Worm (Caenorhabditis elegans): Measurements from ENCODE around the gene oac-53.
A peak's percentile ranks its signal among the peaks of the same experiment; 100 is the strongest.

oac-53 gene

DNA sequence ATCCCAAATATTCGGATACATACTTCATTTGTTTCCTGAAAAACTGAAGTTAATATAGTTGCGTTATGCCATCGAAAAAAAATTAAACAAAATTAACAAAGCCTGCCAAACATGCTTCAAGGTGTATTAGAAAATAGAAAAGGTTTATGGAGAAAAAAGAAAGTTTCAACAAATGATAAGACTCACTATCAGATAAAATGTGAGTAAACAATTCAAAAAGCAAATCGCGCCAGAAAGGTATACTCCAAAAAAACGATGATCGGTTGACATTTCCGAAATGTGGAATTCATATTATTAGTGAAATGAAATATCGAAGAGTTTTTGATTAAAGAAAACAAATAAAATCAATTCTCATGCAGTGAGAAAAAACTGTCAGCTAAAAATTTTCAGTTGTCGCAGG is 6.9 kb downstream of the oac-53 start, which contains the start of gene Y70C5A.3:
Gene Y70C5A.3 (minus strand): TSS at position 50 of the 400 bp plus-strand sequence.
- TF ChIP-seq tbx-9 (tag; optimal IDR thresholded peaks at IDR 0.05; ENCODE audit: borderline replicate concordance) (no peak), him-1 (tag; optimal IDR thresholded peaks at IDR 0.05) (no peak), nhr-80 (tag; optimal IDR thresholded peaks at IDR 0.05) (peak; percentile 22)

DNA sequence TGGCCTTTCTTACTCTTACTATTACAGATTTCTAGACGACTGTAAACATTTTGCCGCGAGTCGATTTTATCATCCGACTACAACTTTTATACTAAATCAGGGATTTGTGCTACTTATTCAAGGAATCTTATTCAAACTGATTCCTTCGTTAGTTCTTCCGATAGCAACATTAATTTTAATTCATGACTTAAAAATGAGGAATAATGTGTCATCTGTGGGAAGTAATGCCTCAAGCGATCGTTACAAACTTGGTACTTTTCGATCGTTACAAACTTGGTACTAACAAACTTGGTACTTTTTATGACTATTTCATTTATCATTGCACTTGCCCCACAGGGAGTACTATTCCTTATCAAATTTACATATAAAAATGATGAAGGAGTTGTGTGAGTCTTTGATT is 10.3 kb downstream of the oac-53 start, which contains the start of gene Y70C5A.4:
Gene Y70C5A.4 (plus strand): TSS at position 301 of the 400 bp plus-strand sequence.
- TF ChIP-seq dox-1 (GFP tag; IDR thresholded peaks at IDR 0.05) (no peak), ceh-79 (tag; optimal IDR thresholded peaks at IDR 0.05) (no peak), Y79H2A.3 (GFP tag; conservative IDR thresholded peaks at IDR 0.05) (no peak), ztf-26 (tag; optimal IDR thresholded peaks at IDR 0.05) (no peak), Y95B8A.8 (GFP tag; IDR thresholded peaks at IDR 0.05) (no peak), lin-35 (GFP tag; optimal IDR thresholded peaks at IDR 0.05) (no peak), madf-3 (GFP tag; IDR thresholded peaks at IDR 0.05) (no peak), F57C9.4 (tag; optimal IDR thresholded peaks at IDR 0.05) (no peak), madf-6 (GFP tag; IDR thresholded peaks at IDR 0.05) (no peak), tbx-9 (tag; optimal IDR thresholded peaks at IDR 0.05; ENCODE audit: borderline replicate concordance) (no peak), unc-62 (GFP tag; optimal IDR thresholded peaks at IDR 0.05) (no peak), F55B11.4 (tag; optimal IDR thresholded peaks at IDR 0.05; ENCODE audit: borderline replicate concordance, insufficient read depth) (no peak), egl-44 (GFP tag; IDR thresholded peaks at IDR 0.05) (no peak), F57A8.1 (GFP tag; optimal IDR thresholded peaks at IDR 0.05) (no peak)

DNA sequence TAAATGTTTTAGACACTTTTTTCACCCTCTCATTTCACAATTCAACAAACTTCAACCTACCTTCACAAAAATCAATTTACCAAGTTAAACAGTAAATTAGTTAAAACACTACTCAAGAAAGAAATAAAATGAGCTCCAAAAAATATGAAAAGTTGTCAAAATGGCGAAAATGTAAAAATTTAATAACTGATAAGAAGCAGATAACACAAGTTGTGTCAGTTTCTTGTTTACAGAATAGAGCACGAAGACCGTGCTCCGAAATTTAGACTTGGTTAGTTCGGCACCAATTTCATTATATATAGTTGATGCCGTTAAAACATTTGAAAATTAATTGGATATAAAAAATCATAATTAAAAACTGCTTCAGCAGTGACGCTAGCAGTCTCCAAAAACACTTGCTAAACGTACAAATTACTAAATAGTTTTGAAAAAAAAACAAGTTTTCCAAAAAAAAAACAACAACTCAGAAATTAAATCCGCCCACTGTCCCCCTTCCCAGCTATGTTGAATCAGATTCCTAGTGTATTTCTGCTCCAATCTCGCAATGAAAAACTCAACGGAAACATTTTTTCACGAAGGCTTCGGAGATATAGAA is 16.9 kb downstream of the oac-53 start, which contains the start of gene srw-54:
Gene srw-54 (plus strand): TSS at position 545 of the 595 bp plus-strand sequence.
- TF ChIP-seq ztf-28 (GFP tag; IDR thresholded peaks at IDR 0.05) (no peak), rcor-1 (GFP tag; IDR thresholded peaks at IDR 0.05) (no peak), nhr-80 (tag; optimal IDR thresholded peaks at IDR 0.05) (peak; percentile 8)

DNA sequence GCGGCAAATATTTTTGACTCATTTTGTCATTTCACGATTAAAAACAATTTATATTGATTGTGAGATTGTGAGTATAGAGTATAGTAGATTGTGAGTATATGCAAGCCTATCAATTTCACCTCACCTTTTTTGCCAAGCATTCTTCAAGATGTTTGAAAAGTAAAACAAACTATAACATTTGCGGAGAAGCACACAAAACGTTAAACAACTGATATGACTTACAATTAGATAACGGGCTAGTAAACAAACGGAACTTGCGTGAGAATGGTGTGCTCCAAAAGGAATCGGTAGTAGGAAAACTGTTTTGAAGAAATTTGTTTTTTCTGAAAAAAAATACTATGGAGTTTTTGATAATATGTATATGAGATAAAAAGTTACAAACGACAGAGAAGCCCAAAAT is 17.7 kb downstream of the oac-53 start:
- no peak for TF ChIP-seq mcd-1 (GFP tag; IDR thresholded peaks at IDR 0.05)
- no peak for TF ChIP-seq Y79H2A.3 (GFP tag; conservative IDR thresholded peaks at IDR 0.05)
- peak; percentile 42 for TF ChIP-seq nhr-80 (tag; optimal IDR thresholded peaks at IDR 0.05)
- no peak for TF ChIP-seq pha-4 (tag; optimal IDR thresholded peaks at IDR 0.05)

DNA sequence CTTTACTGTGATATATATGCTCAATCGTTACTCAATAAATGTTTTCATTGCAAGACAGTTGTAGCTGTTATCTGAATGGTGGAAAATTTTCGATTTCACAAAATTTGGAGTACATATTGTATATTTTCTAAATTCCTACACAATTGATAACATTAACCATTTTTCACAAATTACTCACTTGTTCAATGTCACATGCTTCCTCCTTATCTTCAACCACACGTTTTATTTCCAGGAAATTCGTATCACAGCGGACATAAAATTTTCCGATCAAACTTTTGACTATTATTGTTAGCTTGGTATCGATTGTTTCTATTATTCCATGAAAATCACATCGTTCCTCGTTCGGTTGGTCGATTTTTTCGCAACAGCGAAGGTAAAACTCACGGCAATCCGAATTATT is 19.3 kb downstream of the oac-53 start:
- TF ChIP-seq ztf-26 (tag; optimal IDR thresholded peaks at IDR 0.05) (no peak), ztf-22 (GFP tag; optimal IDR thresholded peaks at IDR 0.05) (no peak), somi-1 (GFP tag; optimal IDR thresholded peaks at IDR 0.05) (no peak), mcd-1 (GFP tag; IDR thresholded peaks at IDR 0.05) (no peak), bed-1 (GFP tag; IDR thresholded peaks at IDR 0.05) (no peak), mxl-1 (tag; optimal IDR thresholded peaks at IDR 0.05) (no peak), nhr-80 (tag; optimal IDR thresholded peaks at IDR 0.05) (no peak), T26A5.8 (tag; optimal IDR thresholded peaks at IDR 0.05) (no peak), attf-3 (GFP tag; conservative IDR thresholded peaks at IDR 0.05) (no peak)

DNA sequence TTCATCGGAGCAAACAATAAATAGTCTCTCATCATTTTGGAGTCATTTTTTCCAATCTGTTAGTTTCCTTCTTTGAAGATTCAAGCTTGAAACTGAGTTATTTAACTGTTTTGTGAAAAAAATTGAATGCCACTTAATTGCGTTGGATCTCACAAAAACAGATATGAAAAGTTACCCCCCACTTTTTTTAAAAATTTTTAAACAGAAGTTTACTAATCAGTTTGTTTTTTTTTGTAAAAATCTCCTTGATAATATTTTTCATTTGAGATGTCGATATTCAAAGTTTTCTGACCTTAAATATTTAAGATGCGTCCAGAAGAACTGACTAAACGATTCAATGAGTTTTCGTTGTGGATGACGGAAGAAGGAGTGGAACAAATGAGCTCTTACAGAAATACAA is 21.5 kb downstream of the oac-53 start, which contains the start of gene Y32B12C.1:
Gene Y32B12C.1 (plus strand): TSS at position 301 of the 400 bp plus-strand sequence.
- TF ChIP-seq F57C9.4 (tag; optimal IDR thresholded peaks at IDR 0.05) (no peak), B0336.3 (GFP tag; IDR thresholded peaks at IDR 0.05) (no peak), aptf-2 (GFP tag; conservative IDR thresholded peaks at IDR 0.05) (no peak), dox-1 (GFP tag; IDR thresholded peaks at IDR 0.05) (no peak), ztf-22 (GFP tag; optimal IDR thresholded peaks at IDR 0.05) (no peak), bed-2 (GFP tag; IDR thresholded peaks at IDR 0.05) (no peak), lsy-27 (tag; optimal IDR thresholded peaks at IDR 0.05; ENCODE audit: borderline replicate concordance, insufficient read depth) (no peak), nhr-80 (tag; optimal IDR thresholded peaks at IDR 0.05) (no peak), ceh-79 (tag; optimal IDR thresholded peaks at IDR 0.05) (no peak), snpc-3.4 (tag; optimal IDR thresholded peaks at IDR 0.05) (no peak), ceh-58 (GFP tag; IDR thresholded peaks at IDR 0.05) (no peak), ZK185.1 (tag; optimal IDR thresholded peaks at IDR 0.05; ENCODE audit: poor library complexity, severe bottlenecking) (no peak), rcor-1 (GFP tag; IDR thresholded peaks at IDR 0.05) (no peak), C17E4.6 (GFP tag; IDR thresholded peaks at IDR 0.05) (no peak), nhr-120 (GFP tag; IDR thresholded peaks at IDR 0.05) (no peak), Y53G8AR.9 (GFP tag; conservative IDR thresholded peaks at IDR 0.05) (no peak)

Measured in whole organism, young adult.